Fruit fly (Drosophila melanogaster) whole organism: ENCODE measurements around the gene Cap-H2.

ENCODE experiments used
- CG8478 ChIP-seq: fragments of >200 bp; optimal IDR thresholded peaks from 2 replicates; lab custom pipeline; 2018; ENCODE audit warnings: inconsistent platforms
- EcR ChIP-seq, 2 experiments: fragments of >200 bp; optimal IDR thresholded peaks; 2 replicates each; lab custom pipeline; 2017; ENCODE audit warnings: missing biosample characterization in 2 of 2, missing genetic modification characterization in 2 of 2, missing genetic modification reagents in 2 of 2
- pan ChIP-seq: fragments of >200 bp; optimal IDR thresholded peaks from 2 replicates; lab custom pipeline; 2017
- psq ChIP-seq: fragments of >200 bp; optimal IDR thresholded peaks from 2 replicates; lab custom pipeline; 2017

DNA sequence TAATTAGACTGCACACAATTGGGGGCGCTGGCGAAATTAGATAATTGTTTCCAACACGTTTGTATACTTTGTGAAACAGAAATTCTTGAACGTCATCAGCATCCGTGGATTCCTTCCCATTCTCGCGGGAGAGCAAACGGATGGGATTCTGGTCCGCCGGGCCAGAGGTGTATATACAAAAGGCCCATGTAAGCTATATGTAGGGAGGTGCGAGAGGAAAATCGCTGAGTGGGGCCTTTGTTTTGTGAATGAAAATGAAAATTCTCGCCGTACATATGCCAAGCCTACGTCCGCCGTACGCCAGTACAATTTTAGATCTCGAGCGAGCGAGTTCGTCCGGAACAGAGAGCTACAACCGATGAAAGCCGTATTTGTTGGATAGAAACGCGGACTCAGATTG, 31.5 kb downstream of the Cap-H2 start, which contains the start of gene CG14687:
- TF ChIP-seq psq (lab: Kevin White, UChicago) (no peak), pan (no peak), CG8478 (lab: Kevin White, UChicago) (no peak), EcR (GFP tag; optimal IDR thresholded peaks at IDR 0.05; lab: Kevin White, UChicago) (no peak)
